Worm (Caenorhabditis elegans) whole organism, midembryonic: ENCODE data around the gene W07E6.5.

Experiments
- cog-1 ChIP-seq: sonication (generic microtip); optimal IDR thresholded peaks from 2 replicates; lab custom pipeline; 2016; ENCODE audit warnings: missing genetic modification characterization, missing compliant biosample characterization
- flt-1 ChIP-seq: fragments of 200-800 bp; sonication (Bioruptor generic); IDR thresholded peaks from 2 replicates; pipeline ENCODE4 v1.3.6; 2022; ENCODE audit warnings: missing genetic modification characterization, missing compliant biosample characterization
- med-1 ChIP-seq: sonication (generic microtip); optimal IDR thresholded peaks from 2 replicates; lab custom pipeline; 2017; ENCODE audit warnings: missing genetic modification characterization, mild to moderate bottlenecking, missing compliant biosample characterization, antibody characterized with exemption, missing genetic modification reagents; ENCODE audit not compliant: insufficient read depth
- ztf-23 ChIP-seq: fragments of 200-800 bp; sonication (Bioruptor generic); IDR thresholded peaks from 2 replicates; pipeline ENCODE4 v1.3.6; 2022; ENCODE audit warnings: missing genetic modification reagents, missing genetic modification characterization, missing compliant biosample characterization
- ztf-29 ChIP-seq: fragments of 200-800 bp; sonication (Bioruptor generic); IDR thresholded peaks from 2 replicates; pipeline ENCODE4 v1.3.6; 2022; ENCODE audit warnings: missing genetic modification reagents, missing genetic modification characterization, missing compliant biosample characterization

ce11 chrII:502638-503037 is 29.3 kb downstream of the W07E6.5 start:
- TF ChIP-seq cog-1 (tag; lab: Kevin White, UChicago) (no peak), ztf-23 (GFP tag; lab: Robert Waterston, UW) (no peak), flt-1 (no peak), ztf-29 (GFP tag; lab: Robert Waterston, UW) (no peak), med-1 (GFP tag; lab: Kevin White, UChicago) (no peak)
